Fruit fly (Drosophila melanogaster) whole organism, embryonic: Measurements from ENCODE around the gene Ufd1.

Experiments
- Atf3 ChIP-seq: fragments of 200-800 bp; sonication (Bioruptor generic); optimal IDR thresholded peaks from 3 replicates; lab custom pipeline; 2016; ENCODE audit warnings: missing biosample characterization, missing genetic modification characterization
- CG10147 ChIP-seq: fragments of 200-800 bp; sonication (Bioruptor generic); optimal IDR thresholded peaks from 2 replicates; lab custom pipeline; 2019; ENCODE audit warnings: missing biosample characterization, mild to moderate bottlenecking, missing genetic modification characterization, moderate library complexity
- CG10209 ChIP-seq: fragments of 200-800 bp; sonication (Bioruptor generic); optimal IDR thresholded peaks from 3 replicates; lab custom pipeline; 2017; ENCODE audit warnings: missing biosample characterization, mild to moderate bottlenecking, missing genetic modification characterization, missing genetic modification reagents
- CG10654 ChIP-seq: fragments of 200-800 bp; sonication (Bioruptor generic); optimal IDR thresholded peaks from 2 replicates; lab custom pipeline; 2016; ENCODE audit warnings: missing biosample characterization, missing genetic modification characterization
- CG14050 ChIP-seq: fragments of 200-800 bp; sonication (Bioruptor generic); IDR thresholded peaks from 3 replicates; pipeline ENCODE4 v1.3.6; 2022; ENCODE audit warnings: missing biosample characterization, missing genetic modification characterization
- CG14667 ChIP-seq: fragments of 200-800 bp; sonication (Bioruptor generic); IDR thresholded peaks from 2 replicates; pipeline ENCODE4 v1.3.6; 2022; ENCODE audit warnings: missing biosample characterization, missing genetic modification characterization
- CG15514 ChIP-seq: fragments of 200-800 bp; sonication (Bioruptor generic); optimal IDR thresholded peaks from 3 replicates; lab custom pipeline; 2017; ENCODE audit warnings: missing biosample characterization, missing genetic modification characterization, mild to moderate bottlenecking, moderate library complexity, missing genetic modification reagents
- CG17568 ChIP-seq: fragments of 200-800 bp; sonication (Bioruptor generic); optimal IDR thresholded peaks from 2 replicates; lab custom pipeline; 2018; ENCODE audit warnings: missing biosample characterization, mild to moderate bottlenecking, missing genetic modification characterization, moderate library complexity
- CG17612 ChIP-seq: fragments of 200-800 bp; sonication (Bioruptor generic); IDR thresholded peaks from 2 replicates; pipeline ENCODE4 v1.3.6; 2022; ENCODE audit warnings: missing biosample characterization, missing genetic modification characterization
- CG1792 ChIP-seq: fragments of 200-800 bp; sonication (Bioruptor generic); optimal IDR thresholded peaks from 2 replicates; lab custom pipeline; 2016; ENCODE audit warnings: missing biosample characterization, missing genetic modification characterization
- CG2712 ChIP-seq: fragments of 200-800 bp; optimal IDR thresholded peaks from 3 replicates; lab custom pipeline; 2019; ENCODE audit warnings: missing biosample characterization, mild to moderate bottlenecking, missing genetic modification characterization, moderate library complexity
- CG2875 ChIP-seq: fragments of 200-800 bp; sonication (Bioruptor generic); optimal IDR thresholded peaks from 2 replicates; lab custom pipeline; 2017; ENCODE audit warnings: missing biosample characterization, mild to moderate bottlenecking, missing genetic modification characterization, missing genetic modification reagents
- CG31224 ChIP-seq: fragments of 200-800 bp; sonication (Bioruptor generic); IDR thresholded peaks from 2 replicates; pipeline ENCODE4 v1.3.6; 2022; ENCODE audit warnings: missing biosample characterization, missing genetic modification characterization
- CG31441 ChIP-seq: fragments of 200-800 bp; sonication (Bioruptor generic); IDR thresholded peaks from 2 replicates; pipeline ENCODE4 v1.3.6; 2022; ENCODE audit warnings: missing biosample characterization, missing genetic modification characterization
- CG33557 ChIP-seq: fragments of 200-800 bp; sonication (Bioruptor generic); optimal IDR thresholded peaks from 2 replicates; lab custom pipeline; 2019; ENCODE audit warnings: missing biosample characterization, mild to moderate bottlenecking, missing genetic modification characterization, moderate library complexity
- CG4617 ChIP-seq: fragments of 200-800 bp; sonication (Bioruptor generic); optimal IDR thresholded peaks from 3 replicates; lab custom pipeline; 2016; ENCODE audit warnings: missing biosample characterization, missing genetic modification characterization, borderline replicate concordance
- CG5953 ChIP-seq: fragments of 200-800 bp; sonication (Bioruptor generic); IDR thresholded peaks from 2 replicates; pipeline ENCODE4 v1.3.6; 2022; ENCODE audit warnings: missing biosample characterization, missing genetic modification characterization
- CG9797 ChIP-seq: fragments of 200-800 bp; sonication (Bioruptor generic); optimal IDR thresholded peaks from 3 replicates; lab custom pipeline; 2018; ENCODE audit warnings: missing biosample characterization, mild to moderate bottlenecking, missing genetic modification characterization
- CHES-1-like ChIP-seq: fragments of 200-800 bp; sonication (Bioruptor generic); optimal IDR thresholded peaks from 2 replicates; lab custom pipeline; 2016; ENCODE audit warnings: missing biosample characterization, missing genetic modification characterization
- CTCF ChIP-seq: fragments of 200-800 bp; sonication (Bioruptor generic); optimal IDR thresholded peaks from 2 replicates; lab custom pipeline; 2017; ENCODE audit warnings: missing biosample characterization, mild to moderate bottlenecking, missing genetic modification characterization, moderate library complexity
- Deaf1 ChIP-seq: fragments of 200-800 bp; optimal IDR thresholded peaks from 3 replicates; lab custom pipeline; 2019; ENCODE audit warnings: missing biosample characterization, mild to moderate bottlenecking, missing genetic modification characterization, moderate library complexity
- Drgx ChIP-seq: fragments of 200-800 bp; sonication (Bioruptor generic); IDR thresholded peaks from 2 replicates; pipeline ENCODE4 v1.3.6; 2022; ENCODE audit warnings: missing biosample characterization, missing genetic modification characterization
- Kr ChIP-seq: fragments of 200-800 bp; sonication (Bioruptor generic); optimal IDR thresholded peaks from 2 replicates; lab custom pipeline; 2017; ENCODE audit warnings: missing biosample characterization, mild to moderate bottlenecking, missing genetic modification characterization
- Lhr ChIP-seq: fragments of 200-800 bp; sonication (Bioruptor generic); optimal IDR thresholded peaks from 3 replicates; lab custom pipeline; 2017; ENCODE audit warnings: mild to moderate bottlenecking, missing biosample characterization, missing genetic modification reagents, missing genetic modification characterization
- MESR4 ChIP-seq: fragments of 200-800 bp; sonication (Bioruptor generic); optimal IDR thresholded peaks from 2 replicates; lab custom pipeline; 2018; ENCODE audit warnings: missing biosample characterization, mild to moderate bottlenecking, missing genetic modification characterization, moderate library complexity
- MTF-1 ChIP-seq: fragments of 200-800 bp; sonication (Bioruptor generic); optimal IDR thresholded peaks from 2 replicates; lab custom pipeline; 2018; ENCODE audit warnings: missing biosample characterization, mild to moderate bottlenecking, missing genetic modification characterization, borderline replicate concordance
- Med ChIP-seq: fragments of 200-800 bp; sonication (Bioruptor generic); peaks from one replicate; lab custom pipeline; 2016; ENCODE audit warnings: missing biosample characterization, missing genetic modification characterization, mild to moderate bottlenecking, inconsistent platforms, moderate library complexity
- NC2β ChIP-seq: fragments of 200-800 bp; sonication (Bioruptor generic); optimal IDR thresholded peaks from 2 replicates; lab custom pipeline; 2016; ENCODE audit warnings: missing biosample characterization, missing genetic modification characterization
- NFAT ChIP-seq: fragments of 200-800 bp; sonication (Bioruptor generic); IDR thresholded peaks from 2 replicates; pipeline ENCODE4 v1.3.6; 2022; ENCODE audit warnings: missing biosample characterization, missing genetic modification characterization
- Opbp ChIP-seq: fragments of 200-800 bp; sonication (Bioruptor generic); IDR thresholded peaks from 3 replicates; pipeline ENCODE4 v1.3.6; 2022; ENCODE audit warnings: missing biosample characterization, missing genetic modification characterization; ENCODE audit not compliant: partially characterized antibody
- Stat92E ChIP-seq, 3 experiments: fragments of >200 bp in 2 of 3; fragments of 200-800 bp in 1 of 3; sonication (Bioruptor generic) in 1 of 3; optimal IDR thresholded peaks; 2 replicates each; lab custom pipeline; 2017 to 2019; ENCODE audit warnings: missing biosample characterization in 3 of 3, missing genetic modification characterization in 3 of 3, mild to moderate bottlenecking in 1 of 3, moderate library complexity in 1 of 3
- Vsx1 ChIP-seq: fragments of 200-800 bp; sonication (Bioruptor generic); optimal IDR thresholded peaks from 2 replicates; lab custom pipeline; 2017; ENCODE audit warnings: missing biosample characterization, mild to moderate bottlenecking, missing genetic modification characterization, missing genetic modification reagents
- Xrp1 ChIP-seq: fragments of 200-800 bp; sonication (Bioruptor generic); IDR thresholded peaks from 2 replicates; pipeline ENCODE4 v1.3.6; 2022; ENCODE audit warnings: missing biosample characterization, missing genetic modification characterization
- ato ChIP-seq: fragments of 200-800 bp; sonication (Bioruptor generic); IDR thresholded peaks from 2 replicates; pipeline ENCODE4 v1.3.6; 2022; ENCODE audit warnings: missing biosample characterization, missing genetic modification characterization; ENCODE audit not compliant: partially characterized antibody
- br ChIP-seq: fragments of >200 bp; optimal IDR thresholded peaks from 2 replicates; lab custom pipeline; 2017
- bsh ChIP-seq, 2 experiments: fragments of 200-800 bp; sonication (Bioruptor generic); optimal IDR thresholded peaks; 2 replicates each; lab custom pipeline; 2017 to 2018; ENCODE audit warnings: mild to moderate bottlenecking in 2 of 2, missing biosample characterization in 2 of 2, missing genetic modification characterization in 2 of 2, moderate library complexity in 1 of 2
- cg ChIP-seq: fragments of 200-800 bp; sonication (Bioruptor generic); optimal IDR thresholded peaks from 3 replicates; lab custom pipeline; 2019; ENCODE audit warnings: missing biosample characterization, mild to moderate bottlenecking, missing genetic modification characterization, moderate library complexity
- cwo ChIP-seq: fragments of 200-800 bp; sonication (Bioruptor generic); optimal IDR thresholded peaks from 3 replicates; lab custom pipeline; 2017; ENCODE audit warnings: missing biosample characterization, missing genetic modification characterization, mild to moderate bottlenecking, moderate library complexity, missing genetic modification reagents
- dimm ChIP-seq: fragments of 200-800 bp; sonication (Bioruptor generic); IDR thresholded peaks from 2 replicates; pipeline ENCODE4 v1.3.6; 2022; ENCODE audit warnings: missing biosample characterization, missing genetic modification characterization
- esg ChIP-seq: fragments of 200-800 bp; sonication (Bioruptor generic); conservative IDR thresholded peaks from 2 replicates; pipeline ENCODE4 v1.3.6; 2022; ENCODE audit warnings: missing biosample characterization, missing genetic modification characterization
- exex ChIP-seq: fragments of 200-800 bp; sonication (Bioruptor generic); optimal IDR thresholded peaks from 4 replicates; lab custom pipeline; 2018; ENCODE audit warnings: missing biosample characterization, mild to moderate bottlenecking, missing genetic modification characterization, moderate library complexity
- gce ChIP-seq: fragments of 200-800 bp; sonication (Bioruptor generic); IDR thresholded peaks from 3 replicates; pipeline ENCODE4 v1.3.6; 2022; ENCODE audit warnings: missing biosample characterization, missing genetic modification characterization
- gfzf ChIP-seq: fragments of 200-800 bp; sonication (Bioruptor generic); optimal IDR thresholded peaks from 2 replicates; lab custom pipeline; 2016; ENCODE audit warnings: missing biosample characterization, mild to moderate bottlenecking, missing genetic modification characterization, moderate library complexity
- gsb ChIP-seq: fragments of 200-800 bp; sonication (Bioruptor generic); IDR thresholded peaks from 2 replicates; pipeline ENCODE4 v1.3.6; 2022; ENCODE audit warnings: missing biosample characterization, missing genetic modification characterization
- inv ChIP-seq: fragments of 200-800 bp; sonication (Bioruptor generic); IDR thresholded peaks from 2 replicates; pipeline ENCODE4 v1.3.6; 2022; ENCODE audit warnings: missing biosample characterization, missing genetic modification characterization; ENCODE audit not compliant: partially characterized antibody
- jing ChIP-seq: fragments of 200-800 bp; sonication (Bioruptor generic); optimal IDR thresholded peaks from 2 replicates; lab custom pipeline; 2018; ENCODE audit warnings: missing biosample characterization, mild to moderate bottlenecking, missing genetic modification characterization
- lbe ChIP-seq: fragments of 200-800 bp; sonication (Bioruptor generic); optimal IDR thresholded peaks from 2 replicates; lab custom pipeline; 2016; ENCODE audit warnings: missing biosample characterization, mild to moderate bottlenecking, missing genetic modification characterization
- pfk ChIP-seq: fragments of 200-800 bp; sonication (Bioruptor generic); optimal IDR thresholded peaks from 2 replicates; lab custom pipeline; 2018; ENCODE audit warnings: missing biosample characterization, mild to moderate bottlenecking, missing genetic modification characterization, moderate library complexity
- row ChIP-seq: fragments of 200-800 bp; sonication (Bioruptor generic); IDR thresholded peaks from 3 replicates; pipeline ENCODE4 v1.3.6; 2022; ENCODE audit warnings: missing biosample characterization, missing genetic modification characterization
- sens ChIP-seq: fragments of 200-800 bp; sonication (Bioruptor generic); peaks from one replicate; lab custom pipeline; 2016; ENCODE audit warnings: missing biosample characterization, missing genetic modification characterization
- tll ChIP-seq, 2 experiments: fragments of 200-800 bp in 1 of 2; fragments of >200 bp in 1 of 2; sonication (Bioruptor generic) in 1 of 2; optimal IDR thresholded peaks; 2 replicates each; lab custom pipeline; 2017 to 2019; ENCODE audit warnings: missing biosample characterization in 2 of 2, missing genetic modification characterization in 2 of 2, mild to moderate bottlenecking in 1 of 2, moderate library complexity in 1 of 2

The Ufd1 gene

dm6 chr3L:11150735-11151287, 27.8 kb upstream of the Ufd1 start, which contains the start of gene CG6216:
CG6216 (minus strand) TSS chr3L:11150785.
- TF ChIP-seq Deaf1 = peak; percentile 78
- TF ChIP-seq CG10654 (GFP tag; lab: Kevin White, UChicago) = no peak
- TF ChIP-seq sens (GFP tag; lab: Kevin White, UChicago) = peak; percentile 62
- TF ChIP-seq Atf3 = no peak
- no peak for TF ChIP-seq CG4617
- TF ChIP-seq NC2β (GFP tag; lab: Kevin White, UChicago) = no peak
- no peak for TF ChIP-seq gfzf
- TF ChIP-seq lbe (GFP tag; lab: Kevin White, UChicago) = no peak
- no peak for TF ChIP-seq CG31441 (GFP tag; lab: Robert Waterston, UW)
- TF ChIP-seq MESR4 (GFP tag; lab: Kevin White, UChicago) = no peak
- TF ChIP-seq pfk = no peak
- peak in 1 of 3 experiments; percentile 3 for TF ChIP-seq Stat92E (GFP tag; optimal IDR thresholded peaks at IDR 0.05; lab: Kevin White, UChicago)
- no peak for TF ChIP-seq NFAT (GFP tag; lab: Robert Waterston, UW)
- TF ChIP-seq exex = no peak
- peak; percentile 1 for TF ChIP-seq cg (GFP tag; lab: Kevin White, UChicago)
- no peak for TF ChIP-seq row
- no peak for TF ChIP-seq jing (GFP tag; lab: Kevin White, UChicago)
- no peak for TF ChIP-seq Kr (GFP tag; lab: Kevin White, UChicago)
- TF ChIP-seq CG14050 (GFP tag; lab: Robert Waterston, UW) = no peak
- no peak for TF ChIP-seq tll (GFP tag; optimal IDR thresholded peaks at IDR 0.05; lab: Kevin White, UChicago)
- peak; percentile 38 for TF ChIP-seq CG2875 (GFP tag; lab: Kevin White, UChicago)
- no peak for TF ChIP-seq bsh (GFP tag; optimal IDR thresholded peaks at IDR 0.05; lab: Kevin White, UChicago)
- no peak for TF ChIP-seq br (lab: Kevin White, UChicago)
- no peak for TF ChIP-seq Vsx1 (GFP tag; lab: Kevin White, UChicago)
- no peak for TF ChIP-seq dimm (GFP tag; lab: Robert Waterston, UW)
- TF ChIP-seq gce (GFP tag; lab: Robert Waterston, UW) = no peak
- TF ChIP-seq CG9797 (GFP tag; lab: Kevin White, UChicago) = no peak
- TF ChIP-seq esg (GFP tag; lab: Robert Waterston, UW) = no peak
- TF ChIP-seq CG10209 (GFP tag; lab: Kevin White, UChicago) = no peak
- TF ChIP-seq CG17612 (GFP tag; lab: Robert Waterston, UW) = no peak
- no peak for TF ChIP-seq CG10147 (GFP tag; lab: Kevin White, UChicago)
- TF ChIP-seq gsb = no peak
- no peak for TF ChIP-seq Opbp (GFP tag; lab: Robert Waterston, UW)
- TF ChIP-seq CG17568 (GFP tag; lab: Kevin White, UChicago) = no peak
- TF ChIP-seq CTCF = no peak
- TF ChIP-seq MTF-1 (GFP tag; lab: Kevin White, UChicago) = no peak
- peak; percentile 7 for TF ChIP-seq cwo (GFP tag; lab: Kevin White, UChicago)
- no peak for TF ChIP-seq CG2712 (tag; lab: Kevin White, UChicago)
- TF ChIP-seq CG33557 = peak; percentile 26
- TF ChIP-seq CG1792 = no peak
- TF ChIP-seq Med (GFP tag; lab: Kevin White, UChicago) = peak; percentile 45
- no peak for TF ChIP-seq inv (GFP tag; lab: Robert Waterston, UW)
- TF ChIP-seq Xrp1 (GFP tag; lab: Robert Waterston, UW) = 0 out of 2 replicates have a peak, but pooled peaks have one; percentile 15
- no peak for TF ChIP-seq CG5953 (GFP tag; lab: Robert Waterston, UW)
- no peak for TF ChIP-seq CG31224 (GFP tag; lab: Robert Waterston, UW)
- TF ChIP-seq CG15514 (GFP tag; lab: Kevin White, UChicago) = no peak
- TF ChIP-seq Lhr (GFP tag; lab: Kevin White, UChicago) = no peak
- TF ChIP-seq CG14667 = no peak
- TF ChIP-seq Drgx (GFP tag; lab: Robert Waterston, UW) = no peak
- TF ChIP-seq ato (GFP tag; lab: Robert Waterston, UW) = no peak
- no peak for TF ChIP-seq CHES-1-like (GFP tag; lab: Kevin White, UChicago)
